Fruit fly (Drosophila melanogaster) S2 (cell line): Measurements from ENCODE around the gene CG31875.
A peak's percentile ranks its signal among the peaks of the same experiment; 100 is the strongest.

Experiments used
- CG8478 ChIP-seq: fragments of >200 bp; optimal IDR thresholded peaks from 2 replicates; lab custom pipeline; 2018
- CTCF ChIP-seq, 2 experiments: fragments of >200 bp; optimal IDR thresholded peaks; 2 replicates each; lab custom pipeline; 2018

DNA sequence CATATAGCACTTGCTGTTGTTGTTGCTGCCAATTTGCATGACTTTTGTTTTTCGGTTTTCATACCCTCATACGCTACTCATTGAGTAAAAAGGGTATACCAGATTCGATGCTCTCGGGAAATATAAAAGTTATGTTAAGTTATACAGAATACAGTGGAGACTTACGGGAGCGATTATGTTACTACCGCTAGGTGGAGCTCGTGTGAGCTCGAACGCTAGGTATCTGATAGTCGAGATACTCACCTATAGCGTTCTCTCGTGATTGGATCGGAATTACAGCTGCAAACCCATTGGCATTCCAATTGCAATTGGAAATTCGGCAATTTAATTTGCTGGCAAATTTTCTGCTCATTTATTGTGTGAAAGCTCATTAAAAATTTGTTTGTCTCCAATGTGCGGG is 30.9 kb upstream of the CG31875 start:
- TF ChIP-seq CG8478 (lab: Kevin White, UChicago) = no peak
- peak; percentile 55 to 69 for TF ChIP-seq CTCF (optimal IDR thresholded peaks at IDR 0.05; lab: Kevin White, UChicago)
